Worm (Caenorhabditis elegans) whole organism, late embryonic: ENCODE measurements around the gene grd-11.

Source experiments
- C08G9.2 ChIP-seq: sonication (generic microtip); optimal IDR thresholded peaks from 2 replicates; lab custom pipeline; 2016; ENCODE audit warnings: mild to moderate bottlenecking, missing genetic modification characterization, moderate library complexity, missing compliant biosample characterization
- F13H6.1 ChIP-seq: sonication (generic microtip); optimal IDR thresholded peaks from 2 replicates; lab custom pipeline; 2016; ENCODE audit warnings: missing genetic modification characterization, missing compliant biosample characterization
- K09A11.1 ChIP-seq: sonication (generic microtip); optimal IDR thresholded peaks from 2 replicates; lab custom pipeline; 2017; ENCODE audit warnings: antibody characterized with exemption, mild to moderate bottlenecking, missing genetic modification characterization, missing compliant biosample characterization; ENCODE audit not compliant: insufficient read depth
- T23F11.4 ChIP-seq: fragments of 200-800 bp; sonication (Bioruptor generic); optimal IDR thresholded peaks from 2 replicates; lab custom pipeline; 2018; ENCODE audit warnings: mild to moderate bottlenecking, missing genetic modification characterization, missing compliant biosample characterization
- Y22D7AL.16 ChIP-seq: sonication (generic microtip); optimal IDR thresholded peaks from 2 replicates; lab custom pipeline; 2016; ENCODE audit warnings: missing genetic modification characterization, missing compliant biosample characterization
- ahr-1 ChIP-seq: sonication (generic microtip); optimal IDR thresholded peaks from 2 replicates; lab custom pipeline; 2016; ENCODE audit warnings: missing genetic modification characterization, missing compliant biosample characterization
- ceh-18 ChIP-seq: sonication (generic microtip); optimal IDR thresholded peaks from 2 replicates; lab custom pipeline; 2016; ENCODE audit warnings: missing genetic modification characterization, missing compliant biosample characterization
- ceh-22 ChIP-seq: sonication (generic microtip); optimal IDR thresholded peaks from 2 replicates; lab custom pipeline; 2017; ENCODE audit warnings: missing biosample characterization, missing genetic modification characterization
- ceh-24 ChIP-seq: sonication (generic microtip); optimal IDR thresholded peaks from 2 replicates; lab custom pipeline; 2016; ENCODE audit warnings: mild to moderate bottlenecking, missing genetic modification characterization, missing compliant biosample characterization
- ceh-30 ChIP-seq: fragments of 150-350 bp; optimal IDR thresholded peaks from 2 replicates; lab custom pipeline; 2014; ENCODE audit warnings: missing biosample characterization, missing genetic modification characterization
- ceh-45 ChIP-seq: fragments of 200-800 bp; sonication (Bioruptor generic); IDR thresholded peaks from 2 replicates; pipeline ENCODE4 v1.3.6; 2022; ENCODE audit warnings: missing genetic modification reagents, missing genetic modification characterization, missing compliant biosample characterization
- ceh-9 ChIP-seq: sonication (generic microtip); optimal IDR thresholded peaks from 2 replicates; lab custom pipeline; 2016; ENCODE audit warnings: mild to moderate bottlenecking, missing genetic modification characterization, inconsistent platforms, missing compliant biosample characterization
- che-1 ChIP-seq: sonication (generic microtip); optimal IDR thresholded peaks from 2 replicates; lab custom pipeline; 2016; ENCODE audit warnings: mild to moderate bottlenecking, missing genetic modification characterization, missing compliant biosample characterization
- ets-4 ChIP-seq: sonication (generic microtip); optimal IDR thresholded peaks from 2 replicates; lab custom pipeline; 2016; ENCODE audit warnings: missing genetic modification characterization, missing compliant biosample characterization
- fkh-10 ChIP-seq: fragments of 150-350 bp; optimal IDR thresholded peaks from 2 replicates; lab custom pipeline; 2014; ENCODE audit warnings: missing biosample characterization, missing genetic modification reagents, missing genetic modification characterization
- fkh-6 ChIP-seq: sonication (generic microtip); optimal IDR thresholded peaks from 2 replicates; lab custom pipeline; 2016; ENCODE audit warnings: missing genetic modification characterization, missing compliant biosample characterization
- gmeb-2 ChIP-seq: sonication (generic microtip); optimal IDR thresholded peaks from 2 replicates; lab custom pipeline; 2016; ENCODE audit warnings: missing genetic modification characterization, inconsistent platforms, missing compliant biosample characterization
- hlh-30 ChIP-seq: sonication (generic microtip); optimal IDR thresholded peaks from 2 replicates; lab custom pipeline; 2017; ENCODE audit warnings: antibody characterized with exemption, missing genetic modification characterization, missing compliant biosample characterization; ENCODE audit not compliant: insufficient read depth
- hlh-8 ChIP-seq: sonication (generic microtip); optimal IDR thresholded peaks from 2 replicates; lab custom pipeline; 2016; ENCODE audit warnings: missing genotype, missing genetic modification characterization, missing compliant biosample characterization
- lim-6 ChIP-seq: sonication (generic microtip); optimal IDR thresholded peaks from 2 replicates; lab custom pipeline; 2016; ENCODE audit warnings: missing genetic modification characterization, missing compliant biosample characterization
- madf-2 ChIP-seq: sonication (generic microtip); optimal IDR thresholded peaks from 2 replicates; lab custom pipeline; 2017; ENCODE audit warnings: missing genetic modification characterization, missing compliant biosample characterization
- nfya-1 ChIP-seq: sonication (generic microtip); optimal IDR thresholded peaks from 2 replicates; lab custom pipeline; 2017; ENCODE audit warnings: missing genetic modification characterization, mild to moderate bottlenecking, missing compliant biosample characterization, antibody characterized with exemption, moderate library complexity
- npax-4 ChIP-seq: sonication (generic microtip); optimal IDR thresholded peaks from 2 replicates; lab custom pipeline; 2016; ENCODE audit warnings: missing genetic modification characterization, missing compliant biosample characterization
- pag-3 ChIP-seq: sonication (generic microtip); optimal IDR thresholded peaks from 2 replicates; lab custom pipeline; 2016; ENCODE audit warnings: missing compliant biosample characterization, missing genetic modification characterization, borderline replicate concordance
- pha-4 ChIP-seq: fragments of 150-350 bp; optimal IDR thresholded peaks from 2 replicates; lab custom pipeline; 2018; ENCODE audit warnings: missing biosample characterization, missing genetic modification reagents, missing genetic modification characterization
- rnt-1 ChIP-seq: sonication (generic microtip); optimal IDR thresholded peaks from 2 replicates; lab custom pipeline; 2016; ENCODE audit warnings: missing genetic modification characterization, missing compliant biosample characterization
- sox-2 ChIP-seq: fragments of 200-800 bp; sonication (Bioruptor generic); IDR thresholded peaks from 2 replicates; pipeline ENCODE4 v1.3.6; 2022; ENCODE audit warnings: missing genetic modification reagents, missing genetic modification characterization, missing compliant biosample characterization
- sox-4 ChIP-seq: sonication (generic microtip); optimal IDR thresholded peaks from 2 replicates; lab custom pipeline; 2017; ENCODE audit warnings: mild to moderate bottlenecking, missing genetic modification characterization, inconsistent platforms, missing compliant biosample characterization
- tbx-2 ChIP-seq: sonication (generic microtip); optimal IDR thresholded peaks from 2 replicates; lab custom pipeline; 2016; ENCODE audit warnings: missing genetic modification characterization, missing compliant biosample characterization
- unc-3 ChIP-seq, 2 experiments: fragments of 200-800 bp in 1 of 2; sonication (Bioruptor generic) in 1 of 2; sonication (generic microtip) in 1 of 2; conservative IDR thresholded peaks in 1 of 2; optimal IDR thresholded peaks in 1 of 2; 2 replicates each; pipeline versions ENCODE4 v1.3.6 to Lab custom; 2016 to 2022; ENCODE audit warnings: missing compliant biosample characterization in 2 of 2, missing genetic modification characterization in 2 of 2, missing genetic modification reagents in 1 of 2
- unc-42 ChIP-seq: sonication (generic microtip); optimal IDR thresholded peaks from 2 replicates; lab custom pipeline; 2016; ENCODE audit warnings: missing genotype, missing genetic modification characterization, missing compliant biosample characterization
- zip-5 ChIP-seq: sonication (generic microtip); optimal IDR thresholded peaks from 2 replicates; lab custom pipeline; 2016; ENCODE audit warnings: missing genetic modification characterization, missing compliant biosample characterization

The grd-11 gene

ce11 chrV:20338020-20338419, 18.6 kb upstream of the grd-11 start:
- TF ChIP-seq lim-6 (tag; lab: Kevin White, UChicago) (no peak), unc-42 (tag; lab: Kevin White, UChicago) (peak; percentile 38), madf-2 (tag; lab: Kevin White, UChicago) (no peak)
- TF ChIP-seq, all 69 proteins: peak for 1

ce11 chrV:20338870-20339269, 17.7 kb upstream of the grd-11 start:
- TF ChIP-seq unc-42 (tag; lab: Kevin White, UChicago) (peak; percentile 45), hlh-8 (tag; lab: Kevin White, UChicago) (no peak)
- TF ChIP-seq, all 69 proteins: peak for 1

- TF ChIP-seq ahr-1 (tag; lab: Kevin White, UChicago), result no peak
- no peak for TF ChIP-seq zip-5
- no peak for TF ChIP-seq fkh-10
- no peak for TF ChIP-seq sox-4 (tag; lab: Kevin White, UChicago)
- no peak for TF ChIP-seq sox-2 (GFP tag; lab: Robert Waterston, UW)
Measured at ce11 chrV:20344889-20345288, 11.7 kb upstream of the grd-11 start, which contains the start of gene Y38H6A.3. Gene Y38H6A.3 (plus strand): TSS chrV:20345189.

ce11 chrV:20347625-20348024, 8.9 kb upstream of the grd-11 start:
- TF ChIP-seq gmeb-2 (tag; lab: Kevin White, UChicago) (no peak), hlh-30 (no peak), npax-4 (tag; lab: Kevin White, UChicago) (no peak), ceh-30 (tag; lab: Kevin White, UChicago) (no peak), fkh-6 (tag; lab: Kevin White, UChicago) (no peak), F13H6.1 (no peak), tbx-2 (no peak), pag-3 (no peak), fkh-10 (no peak), unc-3 (GFP tag; conservative IDR thresholded peaks at IDR 0.05; lab: Robert Waterston, UW) (no peak), unc-3 (tag; optimal IDR thresholded peaks at IDR 0.05; lab: Kevin White, UChicago) (no peak), T23F11.4 (GFP tag; lab: Kevin White, UChicago) (no peak), ceh-18 (tag; lab: Kevin White, UChicago) (no peak), che-1 (tag; lab: Kevin White, UChicago) (no peak), rnt-1 (tag; lab: Kevin White, UChicago) (no peak)

- TF ChIP-seq lim-6 (tag; lab: Kevin White, UChicago), result no peak
- TF ChIP-seq madf-2 (tag; lab: Kevin White, UChicago), result no peak
- no peak for TF ChIP-seq rnt-1 (tag; lab: Kevin White, UChicago)
- no peak for TF ChIP-seq ceh-22 (tag; lab: Kevin White, UChicago)
- TF ChIP-seq che-1 (tag; lab: Kevin White, UChicago), result no peak
- TF ChIP-seq unc-3 (GFP tag; conservative IDR thresholded peaks at IDR 0.05; lab: Robert Waterston, UW), result no peak
- TF ChIP-seq unc-3 (tag; optimal IDR thresholded peaks at IDR 0.05; lab: Kevin White, UChicago), result no peak
- TF ChIP-seq Y22D7AL.16 (tag; lab: Kevin White, UChicago), result no peak
- TF ChIP-seq hlh-8 (tag; lab: Kevin White, UChicago), result no peak
- no peak for TF ChIP-seq ceh-24
- TF ChIP-seq sox-2 (GFP tag; lab: Robert Waterston, UW), result no peak
- TF ChIP-seq ceh-9 (tag; lab: Kevin White, UChicago), result no peak
- TF ChIP-seq ceh-30 (tag; lab: Kevin White, UChicago), result no peak
- no peak for TF ChIP-seq ceh-45 (GFP tag; lab: Robert Waterston, UW)
- no peak for TF ChIP-seq ets-4
- TF ChIP-seq C08G9.2 (tag; lab: Kevin White, UChicago), result no peak
- no peak for TF ChIP-seq pha-4
- no peak for TF ChIP-seq F13H6.1
- no peak for TF ChIP-seq K09A11.1 (tag; lab: Kevin White, UChicago)
- no peak for TF ChIP-seq nfya-1 (tag; lab: Kevin White, UChicago)
Measured at ce11 chrV:20350382-20350781, 6.2 kb upstream of the grd-11 start.
